Worm (Caenorhabditis elegans) whole organism, young adult: ENCODE results near the gene eri-12.

Experiments
- B0261.1 ChIP-seq: sonication (generic microtip); optimal IDR thresholded peaks from 2 replicates; lab custom pipeline; 2016; ENCODE audit warnings: mild to moderate bottlenecking, missing genetic modification characterization, moderate library complexity, missing compliant biosample characterization
- F10E7.11 ChIP-seq: sonication (generic microtip); optimal IDR thresholded peaks from 2 replicates; lab custom pipeline; 2017; ENCODE audit warnings: mild to moderate bottlenecking, missing genetic modification characterization, moderate library complexity, missing compliant biosample characterization
- F39B2.1 ChIP-seq: fragments of 200-800 bp; sonication (Bioruptor generic); IDR thresholded peaks from 2 replicates; pipeline ENCODE4 v1.3.6; 2022; ENCODE audit warnings: missing genetic modification reagents, missing genetic modification characterization, missing compliant biosample characterization
- Y95B8A.8 ChIP-seq: fragments of 200-800 bp; sonication (Bioruptor generic); IDR thresholded peaks from 2 replicates; pipeline ENCODE4 v1.3.6; 2022; ENCODE audit warnings: missing genetic modification reagents, missing genetic modification characterization, missing compliant biosample characterization
- ama-1 ChIP-seq, 3 experiments: fragments of 150-350 bp in 1 of 3; sonication (generic microtip) in 2 of 3; optimal IDR thresholded peaks; 2 replicates each; lab custom pipeline; 2014 to 2018; ENCODE audit warnings: missing biosample characterization in 2 of 3, missing genetic modification characterization in 2 of 3, missing genetic modification reagents in 2 of 3
- attf-5 ChIP-seq: fragments of 200-800 bp; sonication (Bioruptor generic); optimal IDR thresholded peaks from 2 replicates; lab custom pipeline; 2018; ENCODE audit warnings: mild to moderate bottlenecking, missing genetic modification characterization, missing compliant biosample characterization
- cebp-2 ChIP-seq: fragments of 200-800 bp; sonication (Bioruptor generic); IDR thresholded peaks from 2 replicates; pipeline ENCODE4 v1.3.6; 2022; ENCODE audit warnings: missing genetic modification characterization, missing compliant biosample characterization
- ceh-27 ChIP-seq: fragments of 200-800 bp; sonication (Bioruptor generic); optimal IDR thresholded peaks from 2 replicates; lab custom pipeline; 2018; ENCODE audit warnings: mild to moderate bottlenecking, missing genetic modification characterization, moderate library complexity, missing compliant biosample characterization
- ceh-58 ChIP-seq: fragments of 200-800 bp; sonication (Bioruptor generic); IDR thresholded peaks from 2 replicates; pipeline ENCODE4 v1.3.6; 2022; ENCODE audit warnings: missing genetic modification characterization, missing compliant biosample characterization
- chd-7 ChIP-seq: sonication (generic microtip); optimal IDR thresholded peaks from 2 replicates; lab custom pipeline; 2016; ENCODE audit warnings: mild to moderate bottlenecking, missing genetic modification characterization, moderate library complexity, missing compliant biosample characterization
- egl-18 ChIP-seq: fragments of 200-800 bp; sonication (Bioruptor generic); IDR thresholded peaks from 2 replicates; pipeline ENCODE4 v1.3.6; 2022; ENCODE audit warnings: missing genetic modification reagents, missing genetic modification characterization, missing compliant biosample characterization
- egrh-3 ChIP-seq: fragments of 200-800 bp; sonication (Bioruptor generic); IDR thresholded peaks from 2 replicates; pipeline ENCODE4 v1.3.6; 2022; ENCODE audit warnings: missing genetic modification reagents, missing genetic modification characterization, missing compliant biosample characterization
- hmg-20 ChIP-seq: fragments of 200-800 bp; sonication (Bioruptor generic); IDR thresholded peaks from 2 replicates; pipeline ENCODE4 v1.3.6; 2022; ENCODE audit warnings: missing genetic modification reagents, missing genetic modification characterization, missing compliant biosample characterization
- hsf-1 ChIP-seq: fragments of 200-800 bp; sonication (Bioruptor generic); IDR thresholded peaks from 2 replicates; pipeline ENCODE4 v1.3.6; 2022; ENCODE audit warnings: missing genetic modification reagents, missing genetic modification characterization, missing compliant biosample characterization
- lin-26 ChIP-seq: fragments of 200-800 bp; sonication (Bioruptor generic); IDR thresholded peaks from 2 replicates; pipeline ENCODE4 v1.3.6; 2022; ENCODE audit warnings: missing genetic modification reagents, missing genetic modification characterization, missing compliant biosample characterization
- lin-40 ChIP-seq: sonication (generic microtip); optimal IDR thresholded peaks from 2 replicates; lab custom pipeline; 2016; ENCODE audit warnings: missing genetic modification characterization, mild to moderate bottlenecking, missing compliant biosample characterization, missing genotype, missing genetic modification reagents
- lin-54 ChIP-seq: fragments of 200-800 bp; sonication (Bioruptor generic); optimal IDR thresholded peaks from 2 replicates; lab custom pipeline; 2018; ENCODE audit warnings: mild to moderate bottlenecking, missing genetic modification characterization, missing compliant biosample characterization
- lsy-27 ChIP-seq: sonication (generic microtip); optimal IDR thresholded peaks from 2 replicates; lab custom pipeline; 2017; ENCODE audit warnings: missing genetic modification characterization, mild to moderate bottlenecking, missing compliant biosample characterization, antibody characterized with exemption, missing genotype, borderline replicate concordance; ENCODE audit not compliant: insufficient read depth
- nhr-27 ChIP-seq: fragments of 200-800 bp; sonication (Bioruptor generic); optimal IDR thresholded peaks from 2 replicates; lab custom pipeline; 2018; ENCODE audit warnings: mild to moderate bottlenecking, missing genetic modification characterization, moderate library complexity, missing compliant biosample characterization
- nhr-90 ChIP-seq: sonication (generic microtip); optimal IDR thresholded peaks from 2 replicates; lab custom pipeline; 2016; ENCODE audit warnings: missing genotype, mild to moderate bottlenecking, missing genetic modification characterization, missing compliant biosample characterization
- somi-1 ChIP-seq: fragments of 200-800 bp; sonication (Bioruptor generic); optimal IDR thresholded peaks from 2 replicates; lab custom pipeline; 2018; ENCODE audit warnings: mild to moderate bottlenecking, missing genetic modification characterization, missing compliant biosample characterization
- sptf-2 ChIP-seq: fragments of 200-800 bp; sonication (Bioruptor generic); optimal IDR thresholded peaks from 2 replicates; lab custom pipeline; 2018; ENCODE audit warnings: mild to moderate bottlenecking, missing genetic modification characterization, missing compliant biosample characterization
- tbx-9 ChIP-seq: sonication (generic microtip); optimal IDR thresholded peaks from 2 replicates; lab custom pipeline; 2016; ENCODE audit warnings: borderline replicate concordance, missing genetic modification characterization, inconsistent platforms, missing compliant biosample characterization
- xnd-1 ChIP-seq: sonication (generic microtip); optimal IDR thresholded peaks from 2 replicates; lab custom pipeline; 2016; ENCODE audit warnings: missing genotype, missing genetic modification reagents, missing genetic modification characterization, missing compliant biosample characterization
- zfh-2 ChIP-seq: fragments of 200-800 bp; sonication (Bioruptor generic); conservative IDR thresholded peaks from 2 replicates; pipeline ENCODE4 v1.3.6; 2022; ENCODE audit warnings: missing genetic modification reagents, missing genetic modification characterization, missing compliant biosample characterization
- zim-3 ChIP-seq: sonication (generic microtip); optimal IDR thresholded peaks from 2 replicates; lab custom pipeline; 2017; ENCODE audit warnings: mild to moderate bottlenecking, missing genetic modification characterization, moderate library complexity, missing compliant biosample characterization
- ztf-3 ChIP-seq: fragments of 200-800 bp; sonication (Bioruptor generic); optimal IDR thresholded peaks from 2 replicates; lab custom pipeline; 2018; ENCODE audit warnings: mild to moderate bottlenecking, missing genetic modification characterization, missing compliant biosample characterization

eri-12 gene

ce11 chrIV:12156642-12157233 lies at the start of gene eri-12:
TSS of gene eri-12 (plus strand) at chrIV:12156838.
- TF ChIP-seq ceh-27 (GFP tag; lab: Kevin White, UChicago): no peak

DNA sequence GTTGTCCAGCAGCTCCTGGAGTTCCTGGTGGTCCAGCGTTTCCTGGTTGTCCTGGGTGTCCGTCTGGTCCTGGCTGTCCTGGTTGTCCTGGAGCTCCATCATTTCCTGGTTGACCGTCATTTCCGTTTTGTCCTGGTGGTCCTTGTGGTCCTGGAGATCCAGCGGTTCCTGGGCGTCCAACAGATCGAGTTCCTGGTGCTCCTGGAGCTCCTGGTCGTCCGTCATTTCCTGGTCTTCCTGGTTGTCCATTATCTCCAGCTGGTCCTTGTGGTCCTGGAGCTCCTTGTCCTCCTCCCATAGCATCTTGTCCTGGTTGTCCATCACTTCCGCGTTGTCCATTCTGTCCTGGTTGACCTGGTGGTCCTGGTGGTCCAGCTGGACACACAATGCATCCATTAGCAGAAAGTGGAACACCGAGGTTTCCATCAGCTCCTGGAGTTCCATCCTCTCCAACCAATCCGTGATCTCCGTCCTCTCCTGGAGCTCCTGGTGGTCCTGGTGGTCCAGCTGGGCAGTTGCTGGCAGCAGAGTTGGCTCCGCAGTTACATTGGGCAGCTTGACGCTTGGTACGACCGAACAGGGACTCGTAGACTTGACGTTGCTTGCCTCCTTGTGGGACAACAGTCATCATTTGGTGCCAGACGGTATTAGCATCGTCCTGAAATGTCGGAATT lies 47.5 kb upstream of the eri-12 start:
- TF ChIP-seq F39B2.1 (GFP tag; lab: Robert Waterston, UW) (no peak), lsy-27 (tag; lab: Kevin White, UChicago) (no peak), Y95B8A.8 (GFP tag; lab: Robert Waterston, UW) (no peak), hsf-1 (0 out of 2 replicates have a peak, but pooled peaks have one; percentile 56), F10E7.11 (no peak), lin-54 (GFP tag; lab: Kevin White, UChicago) (no peak), lin-40 (tag; lab: Kevin White, UChicago) (peak; percentile 7), xnd-1 (tag; lab: Kevin White, UChicago) (no peak), ceh-27 (GFP tag; lab: Kevin White, UChicago) (no peak), attf-5 (GFP tag; lab: Kevin White, UChicago) (no peak), egrh-3 (0 out of 2 replicates have a peak, but pooled peaks have one; percentile 3), nhr-27 (tag; lab: Kevin White, UChicago) (no peak), sptf-2 (GFP tag; lab: Kevin White, UChicago) (no peak), ama-1 (optimal IDR thresholded peaks at IDR 0.05; lab: Kevin White, UChicago) (no peak), ama-1 (GFP tag; optimal IDR thresholded peaks at IDR 0.05; lab: Kevin White, UChicago) (no peak), chd-7 (tag; lab: Kevin White, UChicago) (no peak), hmg-20 (GFP tag; lab: Robert Waterston, UW) (no peak), B0261.1 (tag; lab: Kevin White, UChicago) (no peak), somi-1 (GFP tag; lab: Kevin White, UChicago) (no peak), zfh-2 (peak; percentile 76; the same call in 1 of the 2 replicates), cebp-2 (GFP tag; lab: Robert Waterston, UW) (peak; percentile 55; the same call in 1 of the 2 replicates), nhr-90 (no peak), tbx-9 (tag; lab: Kevin White, UChicago) (no peak), egl-18 (GFP tag; lab: Robert Waterston, UW) (0 out of 2 replicates have a peak, but pooled peaks have one; percentile 24)

ce11 chrIV:12109743-12110142 lies 46.9 kb upstream of the eri-12 start:
- TF ChIP-seq lin-40 (tag; lab: Kevin White, UChicago): peak; percentile 34
- no peak for TF ChIP-seq lin-26
- no peak for TF ChIP-seq ztf-3 (GFP tag; lab: Kevin White, UChicago)
- no peak for TF ChIP-seq F10E7.11
- no peak for TF ChIP-seq zim-3 (tag; lab: Kevin White, UChicago)
- no peak for TF ChIP-seq cebp-2 (GFP tag; lab: Robert Waterston, UW)
- TF ChIP-seq hmg-20 (GFP tag; lab: Robert Waterston, UW): no peak
- no peak for TF ChIP-seq tbx-9 (tag; lab: Kevin White, UChicago)

DNA sequence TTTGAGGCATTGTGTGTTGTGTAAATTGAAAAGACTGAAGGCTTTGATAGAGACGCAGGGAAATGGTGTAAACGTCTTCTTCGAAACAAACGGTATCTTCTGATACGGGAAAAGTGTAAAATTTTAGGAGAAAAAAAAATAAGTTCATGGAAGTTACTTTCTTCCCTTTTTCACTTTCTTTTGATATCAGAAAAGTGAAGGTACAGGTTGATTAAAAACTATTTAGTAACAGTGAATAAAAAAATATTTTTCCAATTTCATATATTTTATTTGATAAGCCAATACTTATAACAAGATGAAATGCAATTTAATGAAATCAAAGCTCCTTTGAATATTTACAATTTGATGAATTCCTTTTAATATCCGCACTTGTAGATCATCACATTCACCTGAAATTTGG lies 46.3 kb upstream of the eri-12 start, which contains the start of gene col-129:
Gene col-129 (minus strand): TSS at position 101 of the 400 bp plus-strand sequence.
- no peak for TF ChIP-seq hsf-1
- no peak for TF ChIP-seq somi-1 (GFP tag; lab: Kevin White, UChicago)

DNA sequence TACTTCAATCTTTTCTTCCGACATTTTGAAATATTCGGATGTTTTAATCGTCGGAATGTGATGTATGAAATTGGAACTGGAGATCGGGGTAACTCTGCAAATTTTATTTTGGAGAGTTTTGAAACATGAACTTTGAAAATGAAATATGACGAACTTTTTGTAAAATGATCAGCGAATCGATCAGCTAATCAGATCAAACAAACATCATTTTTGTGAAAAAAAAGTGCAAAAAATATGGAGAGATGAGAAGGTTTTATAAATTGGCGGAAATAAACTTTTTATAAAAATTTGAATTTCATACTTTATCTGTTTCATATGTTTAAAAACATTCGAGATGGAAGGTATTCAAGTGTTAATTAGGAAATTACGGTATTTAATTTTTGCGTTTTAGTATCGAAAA lies 45.2 kb upstream of the eri-12 start, which contains the start of gene dlc-2:
Gene dlc-2 (minus strand): TSS at position 101 of the 400 bp plus-strand sequence.
- TF ChIP-seq ceh-58 (GFP tag; lab: Robert Waterston, UW): no peak
